Fruit fly (Drosophila melanogaster) whole organism, embryonic: ENCODE measurements around the gene CG9839.
A peak's percentile ranks its signal among the peaks of the same experiment; 100 is the strongest.

Experiments used
- B-H1 ChIP-seq: fragments of 200-800 bp; sonication (Bioruptor generic); IDR thresholded peaks from 3 replicates; pipeline ENCODE4 v1.3.6; 2022; ENCODE audit warnings: missing biosample characterization, missing genetic modification characterization
- CG11723 ChIP-seq: fragments of 200-800 bp; sonication (Bioruptor generic); optimal IDR thresholded peaks from 2 replicates; lab custom pipeline; 2017; ENCODE audit warnings: missing biosample characterization, mild to moderate bottlenecking, missing genetic modification characterization
- CG12071 ChIP-seq: fragments of 200-800 bp; sonication (Bioruptor generic); optimal IDR thresholded peaks from 3 replicates; lab custom pipeline; 2018; ENCODE audit warnings: missing biosample characterization, mild to moderate bottlenecking, missing genetic modification characterization
- CG12391 ChIP-seq: fragments of 200-800 bp; sonication (Bioruptor generic); optimal IDR thresholded peaks from 3 replicates; lab custom pipeline; 2018; ENCODE audit warnings: missing biosample characterization, mild to moderate bottlenecking, missing genetic modification characterization, moderate library complexity
- CG13424 ChIP-seq: fragments of 200-800 bp; sonication (Bioruptor generic); optimal IDR thresholded peaks from 2 replicates; lab custom pipeline; 2019; ENCODE audit warnings: missing biosample characterization, mild to moderate bottlenecking, missing genetic modification characterization, moderate library complexity
- CG13624 ChIP-seq: fragments of 200-800 bp; sonication (Bioruptor generic); optimal IDR thresholded peaks from 2 replicates; lab custom pipeline; 2016; ENCODE audit warnings: missing biosample characterization, missing genetic modification characterization
- CG14014 ChIP-seq: fragments of 200-800 bp; sonication (Bioruptor generic); IDR thresholded peaks from 2 replicates; pipeline ENCODE4 v1.3.6; 2022; ENCODE audit warnings: missing biosample characterization, missing genetic modification characterization
- CG15011 ChIP-seq: fragments of 200-800 bp; sonication (Bioruptor generic); optimal IDR thresholded peaks from 3 replicates; lab custom pipeline; 2018; ENCODE audit warnings: missing biosample characterization, mild to moderate bottlenecking, missing genetic modification characterization
- CG16813 ChIP-seq: fragments of 200-800 bp; sonication (Bioruptor generic); IDR thresholded peaks from 3 replicates; pipeline ENCODE4 v1.3.6; 2022; ENCODE audit warnings: missing biosample characterization, missing genetic modification characterization; ENCODE audit not compliant: partially characterized antibody
- CG1792 ChIP-seq: fragments of 200-800 bp; sonication (Bioruptor generic); optimal IDR thresholded peaks from 2 replicates; lab custom pipeline; 2016; ENCODE audit warnings: missing biosample characterization, missing genetic modification characterization
- CG18262 ChIP-seq: fragments of 200-800 bp; optimal IDR thresholded peaks from 3 replicates; lab custom pipeline; 2019; ENCODE audit warnings: missing biosample characterization, mild to moderate bottlenecking, missing genetic modification characterization, moderate library complexity
- CG2875 ChIP-seq: fragments of 200-800 bp; sonication (Bioruptor generic); optimal IDR thresholded peaks from 2 replicates; lab custom pipeline; 2017; ENCODE audit warnings: missing biosample characterization, mild to moderate bottlenecking, missing genetic modification characterization, missing genetic modification reagents
- CG4617 ChIP-seq: fragments of 200-800 bp; sonication (Bioruptor generic); optimal IDR thresholded peaks from 3 replicates; lab custom pipeline; 2016; ENCODE audit warnings: missing biosample characterization, missing genetic modification characterization, borderline replicate concordance
- CG5953 ChIP-seq: fragments of 200-800 bp; sonication (Bioruptor generic); IDR thresholded peaks from 2 replicates; pipeline ENCODE4 v1.3.6; 2022; ENCODE audit warnings: missing biosample characterization, missing genetic modification characterization
- CG6254 ChIP-seq: fragments of 200-800 bp; sonication (Bioruptor generic); optimal IDR thresholded peaks from 3 replicates; lab custom pipeline; 2017; ENCODE audit warnings: mild to moderate bottlenecking, missing biosample characterization, missing genetic modification reagents, missing genetic modification characterization
- CG6765 ChIP-seq: fragments of 200-800 bp; sonication (Bioruptor generic); optimal IDR thresholded peaks from 3 replicates; lab custom pipeline; 2017; ENCODE audit warnings: missing biosample characterization, mild to moderate bottlenecking, missing genetic modification characterization
- CG7786 ChIP-seq: fragments of 200-800 bp; sonication (Bioruptor generic); optimal IDR thresholded peaks from 2 replicates; lab custom pipeline; 2016; ENCODE audit warnings: missing biosample characterization, missing genetic modification characterization
- CG7987 ChIP-seq: fragments of 200-800 bp; sonication (Bioruptor generic); optimal IDR thresholded peaks from 2 replicates; lab custom pipeline; 2018; ENCODE audit warnings: missing biosample characterization, mild to moderate bottlenecking, missing genetic modification characterization, moderate library complexity
- CG8478 ChIP-seq: fragments of >200 bp; optimal IDR thresholded peaks from 2 replicates; lab custom pipeline; 2018
- CG8944 ChIP-seq: fragments of 200-800 bp; sonication (Bioruptor generic); optimal IDR thresholded peaks from 3 replicates; lab custom pipeline; 2016; ENCODE audit warnings: missing biosample characterization, missing genetic modification characterization
- Dip3 ChIP-seq: fragments of 200-800 bp; sonication (Bioruptor generic); optimal IDR thresholded peaks from 3 replicates; lab custom pipeline; 2016; ENCODE audit warnings: missing biosample characterization, missing genetic modification characterization
- Dref ChIP-seq: fragments of 200-800 bp; sonication (Bioruptor generic); IDR thresholded peaks from 2 replicates; pipeline ENCODE4 v1.3.6; 2022; ENCODE audit warnings: missing biosample characterization, missing genetic modification characterization
- Eip74EF ChIP-seq, 2 experiments: fragments of 200-800 bp in 1 of 2; fragments of >200 bp in 1 of 2; sonication (Bioruptor generic) in 1 of 2; optimal IDR thresholded peaks; 2 replicates each; lab custom pipeline; 2017 to 2019; ENCODE audit warnings: missing biosample characterization in 2 of 2, missing genetic modification characterization in 2 of 2, mild to moderate bottlenecking in 1 of 2, moderate library complexity in 1 of 2
- GATAe ChIP-seq: fragments of 200-800 bp; sonication (Bioruptor generic); conservative IDR thresholded peaks from 2 replicates; pipeline ENCODE4 v1.3.6; 2022; ENCODE audit warnings: missing biosample characterization, missing genetic modification characterization
- HmgD ChIP-seq: fragments of 200-800 bp; sonication (Bioruptor generic); optimal IDR thresholded peaks from 3 replicates; lab custom pipeline; 2016; ENCODE audit warnings: missing biosample characterization, missing genetic modification characterization
- Pdp1 ChIP-seq, 2 experiments: fragments of 200-800 bp; sonication (Bioruptor generic); optimal IDR thresholded peaks; 3 replicates each; lab custom pipeline; 2016; ENCODE audit warnings: missing biosample characterization in 2 of 2, missing genetic modification characterization in 2 of 2, mild to moderate bottlenecking in 1 of 2, moderate library complexity in 1 of 2
- Trl ChIP-seq, 3 experiments: fragments of >200 bp in 2 of 3; fragments of 200-800 bp in 1 of 3; sonication (Bioruptor generic) in 1 of 3; optimal IDR thresholded peaks; 2 replicates in 1 of 3; 3 replicates in 2 of 3; lab custom pipeline; 2016 to 2017; ENCODE audit warnings: missing biosample characterization in 1 of 3, missing genetic modification characterization in 1 of 3
- ac ChIP-seq: fragments of 200-800 bp; sonication (Bioruptor generic); optimal IDR thresholded peaks from 3 replicates; lab custom pipeline; 2017; ENCODE audit warnings: missing biosample characterization, mild to moderate bottlenecking, missing genetic modification characterization
- aop ChIP-seq: fragments of 200-800 bp; sonication (Bioruptor generic); IDR thresholded peaks from 2 replicates; pipeline ENCODE4 v1.3.6; 2022; ENCODE audit warnings: missing biosample characterization, missing genetic modification characterization
- ap ChIP-seq: fragments of 200-800 bp; sonication (Bioruptor generic); IDR thresholded peaks from 2 replicates; pipeline ENCODE4 v1.3.6; 2022; ENCODE audit warnings: missing biosample characterization, missing genetic modification characterization
- bigmax ChIP-seq: fragments of 200-800 bp; sonication (Bioruptor generic); optimal IDR thresholded peaks from 2 replicates; lab custom pipeline; 2018; ENCODE audit warnings: missing biosample characterization, mild to moderate bottlenecking, missing genetic modification characterization
- cwo ChIP-seq: fragments of 200-800 bp; sonication (Bioruptor generic); optimal IDR thresholded peaks from 3 replicates; lab custom pipeline; 2017; ENCODE audit warnings: missing biosample characterization, missing genetic modification characterization, mild to moderate bottlenecking, moderate library complexity, missing genetic modification reagents
- dan ChIP-seq: fragments of 200-800 bp; sonication (Bioruptor generic); IDR thresholded peaks from 2 replicates; pipeline ENCODE4 v1.3.6; 2022; ENCODE audit warnings: missing biosample characterization, missing genetic modification characterization
- fd96Cb ChIP-seq: fragments of 200-800 bp; sonication (Bioruptor generic); optimal IDR thresholded peaks from 2 replicates; lab custom pipeline; 2018; ENCODE audit warnings: missing biosample characterization, mild to moderate bottlenecking, missing genetic modification characterization, moderate library complexity
- gcm ChIP-seq: fragments of 200-800 bp; sonication (Bioruptor generic); optimal IDR thresholded peaks from 2 replicates; lab custom pipeline; 2019; ENCODE audit warnings: missing biosample characterization, mild to moderate bottlenecking, missing genetic modification characterization, moderate library complexity
- kah ChIP-seq: fragments of 200-800 bp; sonication (Bioruptor generic); optimal IDR thresholded peaks from 2 replicates; lab custom pipeline; 2018; ENCODE audit warnings: missing biosample characterization, mild to moderate bottlenecking, missing genetic modification characterization
- kni ChIP-seq: fragments of 200-800 bp; sonication (Bioruptor generic); optimal IDR thresholded peaks from 3 replicates; lab custom pipeline; 2017; ENCODE audit warnings: mild to moderate bottlenecking, missing biosample characterization, missing genetic modification reagents, missing genetic modification characterization
- lbe ChIP-seq: fragments of 200-800 bp; sonication (Bioruptor generic); optimal IDR thresholded peaks from 2 replicates; lab custom pipeline; 2016; ENCODE audit warnings: missing biosample characterization, mild to moderate bottlenecking, missing genetic modification characterization
- luna ChIP-seq: fragments of 200-800 bp; sonication (Bioruptor generic); optimal IDR thresholded peaks from 2 replicates; lab custom pipeline; 2016; ENCODE audit warnings: missing biosample characterization, missing genetic modification characterization
- mam ChIP-seq: fragments of 200-800 bp; sonication (Bioruptor generic); optimal IDR thresholded peaks from 3 replicates; lab custom pipeline; 2016; ENCODE audit warnings: missing biosample characterization, missing genetic modification characterization
- nerfin-1 ChIP-seq: fragments of 200-800 bp; sonication (Bioruptor generic); optimal IDR thresholded peaks from 3 replicates; lab custom pipeline; 2019; ENCODE audit warnings: missing biosample characterization, mild to moderate bottlenecking, missing genetic modification characterization, moderate library complexity
- pb ChIP-seq: fragments of 200-800 bp; sonication (Bioruptor generic); optimal IDR thresholded peaks from 3 replicates; lab custom pipeline; 2016; ENCODE audit warnings: missing biosample characterization, missing genetic modification characterization
- pfk ChIP-seq: fragments of 200-800 bp; sonication (Bioruptor generic); optimal IDR thresholded peaks from 2 replicates; lab custom pipeline; 2018; ENCODE audit warnings: missing biosample characterization, mild to moderate bottlenecking, missing genetic modification characterization, moderate library complexity
- pros ChIP-seq: fragments of 200-800 bp; sonication (Bioruptor generic); optimal IDR thresholded peaks from 3 replicates; lab custom pipeline; 2019; ENCODE audit warnings: missing biosample characterization, mild to moderate bottlenecking, missing genetic modification characterization, moderate library complexity
- run ChIP-seq: fragments of 200-800 bp; sonication (Bioruptor generic); optimal IDR thresholded peaks from 3 replicates; lab custom pipeline; 2018; ENCODE audit warnings: missing biosample characterization, mild to moderate bottlenecking, missing genetic modification characterization
- tin ChIP-seq: fragments of 200-800 bp; sonication (Bioruptor generic); optimal IDR thresholded peaks from 3 replicates; lab custom pipeline; 2016; ENCODE audit warnings: missing biosample characterization, missing genetic modification characterization
- tna ChIP-seq: fragments of 200-800 bp; sonication (Bioruptor generic); IDR thresholded peaks from 2 replicates; pipeline ENCODE4 v1.3.6; 2022; ENCODE audit warnings: missing biosample characterization, missing genetic modification characterization; ENCODE audit not compliant: partially characterized antibody
- tup ChIP-seq: fragments of 200-800 bp; sonication (Bioruptor generic); optimal IDR thresholded peaks from 2 replicates; lab custom pipeline; 2016; ENCODE audit warnings: missing biosample characterization, mild to moderate bottlenecking, missing genetic modification characterization, moderate library complexity
- vvl ChIP-seq: fragments of 200-800 bp; sonication (Bioruptor generic); IDR thresholded peaks from 2 replicates; pipeline ENCODE4 v1.3.6; 2022; ENCODE audit warnings: missing biosample characterization, missing genetic modification characterization
- wek ChIP-seq: fragments of 200-800 bp; sonication (Bioruptor generic); optimal IDR thresholded peaks from 3 replicates; lab custom pipeline; 2018; ENCODE audit warnings: missing biosample characterization, mild to moderate bottlenecking, missing genetic modification characterization, moderate library complexity

CG9839 gene

DNA sequence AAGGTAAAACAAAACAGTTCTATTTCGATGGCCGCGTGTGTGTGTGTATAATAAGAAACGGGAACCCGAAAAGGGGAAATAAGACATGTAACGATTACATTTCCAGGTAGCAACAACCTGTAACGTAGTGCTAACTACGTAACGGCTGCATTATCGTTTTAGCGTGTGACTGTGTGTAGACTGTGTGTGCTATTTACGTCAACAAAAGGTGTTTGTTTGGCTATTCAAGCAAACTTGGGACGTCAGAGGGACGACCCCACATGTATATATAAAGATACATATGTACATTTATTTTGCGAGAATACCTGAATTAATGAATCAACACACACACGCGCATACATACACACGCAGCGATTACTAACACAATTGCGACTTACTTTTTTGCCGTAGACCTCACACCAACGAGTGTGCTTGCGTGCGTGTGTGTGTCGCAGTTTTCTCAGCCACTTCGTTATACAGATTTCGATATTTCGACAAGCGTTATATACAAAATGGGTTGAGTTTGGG, 14.0 kb upstream of the CG9839 start (continued):
- TF ChIP-seq kah (GFP tag; lab: Kevin White, UChicago) (no peak), CG14014 (peak; percentile 63; the same call in 1 of the 2 replicates), pros (GFP tag; lab: Kevin White, UChicago) (peak; percentile 32), CG2875 (GFP tag; lab: Kevin White, UChicago) (peak; percentile 5), Trl (optimal IDR thresholded peaks at IDR 0.05; lab: Kevin White, UChicago) (no peak), Trl (GFP tag; optimal IDR thresholded peaks at IDR 0.05; lab: Kevin White, UChicago) (no peak), nerfin-1 (tag; lab: Kevin White, UChicago) (no peak), ac (GFP tag; lab: Kevin White, UChicago) (peak; percentile 29), CG18262 (tag; lab: Kevin White, UChicago) (no peak), tup (GFP tag; lab: Kevin White, UChicago) (no peak), mam (GFP tag; lab: Kevin White, UChicago) (peak; percentile 3), cwo (GFP tag; lab: Kevin White, UChicago) (peak; percentile 19), gcm (GFP tag; lab: Kevin White, UChicago) (no peak), B-H1 (no peak), Dip3 (peak; percentile 13), wek (no peak), CG13424 (tag; lab: Kevin White, UChicago) (no peak), pb (GFP tag; lab: Kevin White, UChicago) (peak; percentile 31), tin (GFP tag; lab: Kevin White, UChicago) (no peak), CG12071 (peak; percentile 48), lbe (peak; percentile 11), HmgD (no peak), CG8478 (lab: Kevin White, UChicago) (no peak), kni (peak; percentile 26), CG13624 (peak; percentile 48), Pdp1 (GFP tag; optimal IDR thresholded peaks at IDR 0.05; lab: Kevin White, UChicago) (peak in 1 of 2 experiments; percentile 57), Eip74EF (GFP tag; optimal IDR thresholded peaks at IDR 0.05; lab: Kevin White, UChicago) (no peak), CG15011 (GFP tag; lab: Kevin White, UChicago) (peak; percentile 34), aop (GFP tag; lab: Robert Waterston, UW) (no peak), CG6254 (GFP tag; lab: Kevin White, UChicago) (no peak), CG7786 (GFP tag; lab: Kevin White, UChicago) (no peak), CG7987 (GFP tag; lab: Kevin White, UChicago) (peak; percentile 8), CG16813 (GFP tag; lab: Robert Waterston, UW) (no peak), vvl (GFP tag; lab: Robert Waterston, UW) (0 out of 2 replicates have a peak, but pooled peaks have one; percentile 45), bigmax (no peak), CG11723 (GFP tag; lab: Kevin White, UChicago) (peak; percentile 11), pfk (GFP tag; lab: Kevin White, UChicago) (no peak), CG5953 (no peak), CG1792 (GFP tag; lab: Kevin White, UChicago) (no peak), fd96Cb (tag; lab: Kevin White, UChicago) (no peak), tna (GFP tag; lab: Robert Waterston, UW) (no peak), ap (GFP tag; lab: Robert Waterston, UW) (no peak), dan (no peak), luna (no peak), CG4617 (GFP tag; lab: Kevin White, UChicago) (no peak), CG6765 (GFP tag; lab: Kevin White, UChicago) (peak; percentile 49), CG8944 (GFP tag; lab: Kevin White, UChicago) (no peak), Dref (GFP tag; lab: Robert Waterston, UW) (no peak), CG12391 (tag; lab: Kevin White, UChicago) (no peak), GATAe (GFP tag; lab: Robert Waterston, UW) (no peak), run (tag; lab: Kevin White, UChicago) (no peak)
